Worm (Caenorhabditis elegans) whole organism, L2 larva: ENCODE data around the gene C33H5.1.

Experiments
- F13H6.1 ChIP-seq: sonication (generic microtip); optimal IDR thresholded peaks from 2 replicates; lab custom pipeline; 2016; ENCODE audit warnings: missing genetic modification characterization, missing compliant biosample characterization
- R02D3.7 ChIP-seq: fragments of 150-350 bp; optimal IDR thresholded peaks from 2 replicates; lab custom pipeline; 2014; ENCODE audit warnings: missing biosample characterization, missing genetic modification characterization
- Y55F3AM.14 ChIP-seq: fragments of 200-800 bp; sonication (Bioruptor generic); optimal IDR thresholded peaks from 2 replicates; lab custom pipeline; 2018; ENCODE audit warnings: mild to moderate bottlenecking, missing genetic modification characterization, missing compliant biosample characterization
- ZK546.5 ChIP-seq: sonication (generic microtip); optimal IDR thresholded peaks from 2 replicates; lab custom pipeline; 2017; ENCODE audit warnings: missing biosample characterization, missing genetic modification characterization
- alr-1 ChIP-seq: fragments of 150-350 bp; optimal IDR thresholded peaks from 2 replicates; lab custom pipeline; 2014; ENCODE audit warnings: missing biosample characterization, missing genetic modification characterization
- aly-2 ChIP-seq: fragments of 150-350 bp; optimal IDR thresholded peaks from 2 replicates; lab custom pipeline; 2014; ENCODE audit warnings: missing biosample characterization, missing genetic modification characterization
- ama-1 ChIP-seq: fragments of 150-350 bp; optimal IDR thresholded peaks from 2 replicates; lab custom pipeline; 2018; ENCODE audit warnings: inconsistent platforms
- blmp-1 ChIP-seq: sonication (generic microtip); optimal IDR thresholded peaks from 2 replicates; lab custom pipeline; 2017; ENCODE audit warnings: missing genetic modification characterization, mild to moderate bottlenecking, missing compliant biosample characterization, antibody characterized with exemption, moderate library complexity; ENCODE audit not compliant: insufficient read depth
- ceh-16 ChIP-seq: fragments of 150-350 bp; optimal IDR thresholded peaks from 2 replicates; lab custom pipeline; 2014; ENCODE audit warnings: missing biosample characterization, missing genetic modification characterization
- ceh-82 ChIP-seq: fragments of 150-350 bp; optimal IDR thresholded peaks from 2 replicates; lab custom pipeline; 2014; ENCODE audit warnings: missing biosample characterization, missing genetic modification characterization
- crh-2 ChIP-seq: sonication (generic microtip); optimal IDR thresholded peaks from 2 replicates; lab custom pipeline; 2017; ENCODE audit warnings: missing biosample characterization, missing genetic modification characterization
- dmd-4 ChIP-seq: sonication (generic microtip); optimal IDR thresholded peaks from 2 replicates; lab custom pipeline; 2017; ENCODE audit warnings: missing biosample characterization, missing genetic modification characterization
- egl-27 ChIP-seq: sonication (generic microtip); optimal IDR thresholded peaks from 3 replicates; lab custom pipeline; 2017; ENCODE audit warnings: missing biosample characterization, missing genetic modification reagents, missing genetic modification characterization
- elt-1 ChIP-seq: fragments of 150-350 bp; optimal IDR thresholded peaks from 2 replicates; lab custom pipeline; 2014; ENCODE audit warnings: missing biosample characterization, missing genetic modification characterization
- elt-3 ChIP-seq: sonication (generic microtip); optimal IDR thresholded peaks from 2 replicates; lab custom pipeline; 2017; ENCODE audit warnings: missing biosample characterization, missing genetic modification characterization
- fos-1 ChIP-seq: fragments of 150-350 bp; optimal IDR thresholded peaks from 2 replicates; lab custom pipeline; 2014; ENCODE audit warnings: missing biosample characterization, missing genetic modification characterization
- gmeb-1 ChIP-seq: fragments of 150-350 bp; optimal IDR thresholded peaks from 2 replicates; lab custom pipeline; 2014; ENCODE audit warnings: missing biosample characterization, missing genetic modification characterization
- lin-11 ChIP-seq: fragments of 150-350 bp; sonication (generic microtip); optimal IDR thresholded peaks from 2 replicates; lab custom pipeline; 2014; ENCODE audit warnings: missing biosample characterization, missing genetic modification characterization, inconsistent platforms, mixed read lengths
- lin-13 ChIP-seq: fragments of 150-350 bp; optimal IDR thresholded peaks from 2 replicates; lab custom pipeline; 2014; ENCODE audit warnings: missing biosample characterization, missing genetic modification reagents, missing genetic modification characterization
- lsy-2 ChIP-seq, 2 experiments: fragments of 150-350 bp in 1 of 2; sonication (generic microtip) in 1 of 2; optimal IDR thresholded peaks; 2 replicates each; lab custom pipeline; 2014 to 2017; ENCODE audit warnings: missing biosample characterization in 2 of 2, missing genetic modification characterization in 2 of 2
- mbf-1 ChIP-seq: sonication (generic microtip); optimal IDR thresholded peaks from 2 replicates; lab custom pipeline; 2017; ENCODE audit warnings: missing biosample characterization, missing genetic modification characterization
- mdl-1 ChIP-seq, 2 experiments: fragments of 150-350 bp in 1 of 2; sonication (generic microtip) in 1 of 2; optimal IDR thresholded peaks; 2 replicates each; lab custom pipeline; 2017; ENCODE audit warnings: missing biosample characterization in 2 of 2, missing genetic modification characterization in 2 of 2
- nhr-10 ChIP-seq: sonication (generic microtip); optimal IDR thresholded peaks from 2 replicates; lab custom pipeline; 2017; ENCODE audit warnings: missing biosample characterization, missing genetic modification characterization
- nhr-11 ChIP-seq: fragments of 150-350 bp; optimal IDR thresholded peaks from 2 replicates; lab custom pipeline; 2014; ENCODE audit warnings: missing biosample characterization, missing genetic modification characterization
- nhr-12 ChIP-seq: fragments of 150-350 bp; optimal IDR thresholded peaks from 2 replicates; lab custom pipeline; 2014; ENCODE audit warnings: missing biosample characterization, missing genetic modification characterization
- nhr-129 ChIP-seq: fragments of 150-350 bp; optimal IDR thresholded peaks from 2 replicates; lab custom pipeline; 2014; ENCODE audit warnings: missing biosample characterization, missing genetic modification characterization
- nhr-237 ChIP-seq: fragments of 150-350 bp; optimal IDR thresholded peaks from 2 replicates; lab custom pipeline; 2014; ENCODE audit warnings: missing biosample characterization, missing genetic modification characterization
- nhr-25 ChIP-seq: fragments of 150-350 bp; sonication (generic microtip); optimal IDR thresholded peaks from 3 replicates; lab custom pipeline; 2014; ENCODE audit warnings: missing biosample characterization, missing genetic modification characterization
- nhr-77 ChIP-seq: fragments of 150-350 bp; optimal IDR thresholded peaks from 2 replicates; lab custom pipeline; 2014; ENCODE audit warnings: missing biosample characterization, missing genetic modification characterization
- peb-1 ChIP-seq: fragments of 150-350 bp; optimal IDR thresholded peaks from 2 replicates; lab custom pipeline; 2014; ENCODE audit warnings: missing biosample characterization, missing genetic modification characterization
- sem-4 ChIP-seq: fragments of 150-350 bp; optimal IDR thresholded peaks from 2 replicates; lab custom pipeline; 2014; ENCODE audit warnings: missing biosample characterization, missing genetic modification reagents, missing genetic modification characterization
- skn-1 ChIP-seq: sonication (generic microtip); optimal IDR thresholded peaks from 2 replicates; lab custom pipeline; 2017; ENCODE audit warnings: missing biosample characterization, missing genetic modification characterization
- sma-3 ChIP-seq: sonication (generic microtip); optimal IDR thresholded peaks from 2 replicates; lab custom pipeline; 2016; ENCODE audit warnings: missing genetic modification reagents, missing genetic modification characterization, missing compliant biosample characterization
- sma-9 ChIP-seq, 2 experiments: fragments of 150-350 bp in 1 of 2; sonication (generic microtip) in 1 of 2; optimal IDR thresholded peaks; 2 replicates each; lab custom pipeline; 2014 to 2016; ENCODE audit warnings: missing genetic modification characterization in 2 of 2, mild to moderate bottlenecking in 1 of 2, missing biosample characterization in 1 of 2, missing compliant biosample characterization in 1 of 2, missing genetic modification reagents in 1 of 2, moderate library complexity in 1 of 2
- snpc-4 ChIP-seq: fragments of 150-350 bp; optimal IDR thresholded peaks from 2 replicates; lab custom pipeline; 2014; ENCODE audit warnings: missing biosample characterization, missing genetic modification characterization
- unc-39 ChIP-seq: fragments of 150-350 bp; optimal IDR thresholded peaks from 2 replicates; lab custom pipeline; 2014; ENCODE audit warnings: missing biosample characterization, missing genetic modification characterization
- unc-55 ChIP-seq: fragments of 150-350 bp; sonication (generic microtip); optimal IDR thresholded peaks from 3 replicates; lab custom pipeline; 2014; ENCODE audit warnings: missing biosample characterization, missing genetic modification reagents, missing genetic modification characterization
- zag-1 ChIP-seq: fragments of 150-350 bp; optimal IDR thresholded peaks from 2 replicates; lab custom pipeline; 2014; ENCODE audit warnings: missing biosample characterization, missing genetic modification characterization
- ztf-1 ChIP-seq: fragments of 200-800 bp; sonication (Bioruptor generic); conservative IDR thresholded peaks from 2 replicates; pipeline ENCODE4 v1.3.6; 2022; ENCODE audit warnings: missing genetic modification characterization, missing compliant biosample characterization
- ztf-11 ChIP-seq: sonication (generic microtip); optimal IDR thresholded peaks from 2 replicates; lab custom pipeline; 2017; ENCODE audit warnings: missing biosample characterization, missing genetic modification characterization
- ztf-4 ChIP-seq: fragments of 150-350 bp; optimal IDR thresholded peaks from 2 replicates; lab custom pipeline; 2014; ENCODE audit warnings: missing biosample characterization, missing genetic modification characterization

The C33H5.1 gene

ce11 chrIV:7838426-7838825, 29.7 kb downstream of the C33H5.1 start, which contains the start of gene C06A6.7:
Gene C06A6.7, minus strand, starts transcription at chrIV:7838526.
- TF ChIP-seq lsy-2 (tag; optimal IDR thresholded peaks at IDR 0.05; lab: Kevin White, UChicago) (no peak), ama-1 (no peak), blmp-1 (tag; lab: Kevin White, UChicago) (no peak), egl-27 (tag; lab: Kevin White, UChicago) (no peak)

- TF ChIP-seq lin-11 (tag; lab: Kevin White, UChicago): peak; percentile 57
- no peak for TF ChIP-seq ceh-82
Observed at ce11 chrIV:7839923-7840322, 31.2 kb downstream of the C33H5.1 start.

ce11 chrIV:7841218-7841617, 32.5 kb downstream of the C33H5.1 start:
- no peak for TF ChIP-seq zag-1 (tag; lab: Kevin White, UChicago)
- TF ChIP-seq F13H6.1 (tag; lab: Kevin White, UChicago): no peak
- no peak for TF ChIP-seq elt-3
- peak; percentile 76 for TF ChIP-seq crh-2 (tag; lab: Kevin White, UChicago)
- TF ChIP-seq fos-1 (tag; lab: Kevin White, UChicago): peak; percentile 77
- TF ChIP-seq sma-9 (GFP tag; optimal IDR thresholded peaks at IDR 0.05; lab: Kevin White, UChicago): peak; percentile 25
- TF ChIP-seq sma-9 (tag; optimal IDR thresholded peaks at IDR 0.05; lab: Kevin White, UChicago): no peak

ce11 chrIV:7844333-7844973, 35.7 kb downstream of the C33H5.1 start:
- TF ChIP-seq Y55F3AM.14 (GFP tag; lab: Kevin White, UChicago) (no peak), F13H6.1 (tag; lab: Kevin White, UChicago) (peak; percentile 38), lsy-2 (tag; optimal IDR thresholded peaks at IDR 0.05; lab: Kevin White, UChicago) (peak in 1 of 2 experiments; percentile 30), R02D3.7 (tag; lab: Kevin White, UChicago) (no peak), fos-1 (tag; lab: Kevin White, UChicago) (peak; percentile 67), peb-1 (tag; lab: Kevin White, UChicago) (no peak), crh-2 (tag; lab: Kevin White, UChicago) (peak; percentile 72), gmeb-1 (tag; lab: Kevin White, UChicago) (peak; percentile 39), elt-1 (no peak), sma-9 (GFP tag; optimal IDR thresholded peaks at IDR 0.05; lab: Kevin White, UChicago) (peak; percentile 37), sma-9 (tag; optimal IDR thresholded peaks at IDR 0.05; lab: Kevin White, UChicago) (no peak), alr-1 (tag; lab: Kevin White, UChicago) (no peak)

- no peak for TF ChIP-seq unc-39 (tag; lab: Kevin White, UChicago)
- no peak for TF ChIP-seq dmd-4 (tag; lab: Kevin White, UChicago)
- no peak for TF ChIP-seq ztf-1
- no peak for TF ChIP-seq gmeb-1 (tag; lab: Kevin White, UChicago)
- TF ChIP-seq lin-13 (GFP tag; lab: Kevin White, UChicago): peak; percentile 49
- peak; percentile 74 for TF ChIP-seq sma-3
- peak; percentile 46 for TF ChIP-seq blmp-1 (tag; lab: Kevin White, UChicago)
- TF ChIP-seq ama-1: no peak
- TF ChIP-seq mdl-1 (tag; optimal IDR thresholded peaks at IDR 0.05; lab: Kevin White, UChicago): peak in 1 of 2 experiments; percentile 65
- TF ChIP-seq alr-1 (tag; lab: Kevin White, UChicago): no peak
- no peak for TF ChIP-seq nhr-12
- TF ChIP-seq ceh-16: no peak
- no peak for TF ChIP-seq R02D3.7 (tag; lab: Kevin White, UChicago)
- no peak for TF ChIP-seq ZK546.5
- TF ChIP-seq elt-3: no peak
- peak; percentile 29 for TF ChIP-seq lin-11 (tag; lab: Kevin White, UChicago)
- no peak for TF ChIP-seq peb-1 (tag; lab: Kevin White, UChicago)
- peak; percentile 34 to 65 for TF ChIP-seq lsy-2 (tag; optimal IDR thresholded peaks at IDR 0.05; lab: Kevin White, UChicago)
- peak; percentile 80 for TF ChIP-seq nhr-25
- peak; percentile 15 for TF ChIP-seq sem-4 (tag; lab: Kevin White, UChicago)
- peak; percentile 17 for TF ChIP-seq ztf-4
- TF ChIP-seq mbf-1: no peak
- no peak for TF ChIP-seq nhr-10 (tag; lab: Kevin White, UChicago)
- peak; percentile 21 for TF ChIP-seq unc-55
- TF ChIP-seq nhr-77 (tag; lab: Kevin White, UChicago): no peak
- peak; percentile 77 for TF ChIP-seq sma-9 (GFP tag; optimal IDR thresholded peaks at IDR 0.05; lab: Kevin White, UChicago)
- no peak for TF ChIP-seq sma-9 (tag; optimal IDR thresholded peaks at IDR 0.05; lab: Kevin White, UChicago)
- TF ChIP-seq ztf-11 (tag; lab: Kevin White, UChicago): no peak
- no peak for TF ChIP-seq elt-1
- no peak for TF ChIP-seq nhr-11
- TF ChIP-seq Y55F3AM.14 (GFP tag; lab: Kevin White, UChicago): peak; percentile 76
- TF ChIP-seq nhr-129 (tag; lab: Kevin White, UChicago): peak; percentile 80
- no peak for TF ChIP-seq aly-2 (tag; lab: Kevin White, UChicago)
- TF ChIP-seq snpc-4 (tag; lab: Kevin White, UChicago): no peak
- no peak for TF ChIP-seq skn-1 (tag; lab: Kevin White, UChicago)
- TF ChIP-seq egl-27 (tag; lab: Kevin White, UChicago): no peak
- TF ChIP-seq nhr-237 (tag; lab: Kevin White, UChicago): no peak
- TF ChIP-seq crh-2 (tag; lab: Kevin White, UChicago): peak; percentile 63
Observed at ce11 chrIV:7845585-7845984, 36.9 kb downstream of the C33H5.1 start.
